Worm (Caenorhabditis elegans) whole organism, mixed stage, embryonic: ENCODE data around the gene B0454.8.

Source experiments
- blmp-1 ChIP-seq: fragments of 150-350 bp; optimal IDR thresholded peaks from 2 replicates; lab custom pipeline; 2014; ENCODE audit warnings: missing biosample characterization, missing genetic modification characterization
- ceh-83 ChIP-seq: fragments of 200-800 bp; sonication (Bioruptor generic); optimal IDR thresholded peaks from 2 replicates; lab custom pipeline; 2018; ENCODE audit warnings: mild to moderate bottlenecking, missing genetic modification characterization, missing compliant biosample characterization
- elt-1 ChIP-seq: sonication (generic microtip); optimal IDR thresholded peaks from 2 replicates; lab custom pipeline; 2017; ENCODE audit warnings: missing genetic modification characterization, mild to moderate bottlenecking, missing compliant biosample characterization, antibody characterized with exemption, moderate library complexity, borderline replicate concordance; ENCODE audit not compliant: insufficient read depth
- elt-3 ChIP-seq: fragments of 150-350 bp; optimal IDR thresholded peaks from 2 replicates; lab custom pipeline; 2014; ENCODE audit warnings: missing biosample characterization, missing genetic modification characterization
- flh-1 ChIP-seq: fragments of 200-800 bp; sonication (Bioruptor generic); optimal IDR thresholded peaks from 2 replicates; lab custom pipeline; 2018; ENCODE audit warnings: mild to moderate bottlenecking, missing genetic modification characterization, moderate library complexity, missing compliant biosample characterization
- lsy-2 ChIP-seq: fragments of 150-350 bp; optimal IDR thresholded peaks from 2 replicates; lab custom pipeline; 2014; ENCODE audit warnings: missing biosample characterization, missing genetic modification characterization
- mab-5 ChIP-seq: fragments of 150-350 bp; optimal IDR thresholded peaks from 2 replicates; lab custom pipeline; 2014; ENCODE audit warnings: missing biosample characterization, missing genetic modification characterization
- nhr-12 ChIP-seq: fragments of 150-350 bp; optimal IDR thresholded peaks from 2 replicates; lab custom pipeline; 2014; ENCODE audit warnings: missing biosample characterization, missing genetic modification characterization
- snpc-4 ChIP-seq: fragments of 150-350 bp; optimal IDR thresholded peaks from 2 replicates; lab custom pipeline; 2014; ENCODE audit warnings: missing biosample characterization, missing genetic modification characterization
- ztf-11 ChIP-seq: fragments of 150-350 bp; optimal IDR thresholded peaks from 2 replicates; lab custom pipeline; 2014; ENCODE audit warnings: missing biosample characterization, missing genetic modification characterization

ce11 chrII:3065086-3065485, 21.8 kb upstream of the B0454.8 start:
- TF ChIP-seq lsy-2 (tag; lab: Kevin White, UChicago) (no peak), snpc-4 (tag; lab: Kevin White, UChicago) (no peak), ztf-11 (tag; lab: Kevin White, UChicago) (no peak), blmp-1 (tag; lab: Kevin White, UChicago) (no peak), elt-3 (tag; lab: Kevin White, UChicago) (no peak), ceh-83 (GFP tag; lab: Kevin White, UChicago) (no peak), nhr-12 (tag; lab: Kevin White, UChicago) (no peak), mab-5 (tag; lab: Kevin White, UChicago) (no peak), elt-1 (tag; lab: Kevin White, UChicago) (no peak), flh-1 (no peak)
